Worm (Caenorhabditis elegans) whole organism, L4 larva: ENCODE data around the gene clec-227.

ENCODE experiments used
- T20F7.1 ChIP-seq: fragments of 200-800 bp; sonication (Bioruptor generic); optimal IDR thresholded peaks from 2 replicates; lab custom pipeline; 2018; ENCODE audit warnings: mild to moderate bottlenecking, missing genetic modification characterization, missing compliant biosample characterization
- ceh-82 ChIP-seq: sonication (generic microtip); optimal IDR thresholded peaks from 2 replicates; lab custom pipeline; 2017; ENCODE audit warnings: missing biosample characterization, missing genetic modification characterization

- no peak for TF ChIP-seq T20F7.1
- no peak for TF ChIP-seq ceh-82 (tag; lab: Kevin White, UChicago)
These were observed 8.0 kb upstream of the clec-227 start, which contains the start of gene F08H9.4 for ce11 chrV:14464368-14464767.
